Worm (Caenorhabditis elegans): Measurements from ENCODE around the gene F26G1.15.

Gene F26G1.15

ce11 chrII:4791272-4791671 is 1.2 kb downstream of the F26G1.15 start, which contains the start of gene F26G1.1:
F26G1.1 (plus strand) TSS chrII:4791618.
- TF ChIP-seq mxl-3 (GFP tag; optimal IDR thresholded peaks at IDR 0.05) = no peak
- no peak for TF ChIP-seq ceh-20 (GFP tag; IDR thresholded peaks at IDR 0.05)
- no peak for TF ChIP-seq tag-97 (GFP tag; IDR thresholded peaks at IDR 0.05)
- peak; percentile 91 for TF ChIP-seq ZK337.2 (GFP tag; IDR thresholded peaks at IDR 0.05)
- TF ChIP-seq lin-29 (GFP tag; IDR thresholded peaks at IDR 0.05) = no peak
- no peak for TF ChIP-seq nhr-77 (tag; optimal IDR thresholded peaks at IDR 0.05)
- TF ChIP-seq T20F7.1 (GFP tag; optimal IDR thresholded peaks at IDR 0.05) = no peak
- no peak for TF ChIP-seq unc-62 (GFP tag; optimal IDR thresholded peaks at IDR 0.05 in 1 of 2)
- no peak for TF ChIP-seq unc-62 (tag; optimal IDR thresholded peaks at IDR 0.05)
- TF ChIP-seq Y75B8A.6 (GFP tag; IDR thresholded peaks at IDR 0.05) = no peak
- TF ChIP-seq daf-12 (tag; optimal IDR thresholded peaks at IDR 0.05) = no peak
- no peak for TF ChIP-seq nhr-111 (GFP tag; optimal IDR thresholded peaks at IDR 0.05)
- no peak for TF ChIP-seq pqm-1 (tag; optimal IDR thresholded peaks at IDR 0.05)
- TF ChIP-seq hlh-11 (tag; optimal IDR thresholded peaks at IDR 0.05) = no peak
- TF ChIP-seq F26F4.8 (GFP tag; conservative IDR thresholded peaks at IDR 0.05) = no peak
- no peak for TF ChIP-seq ceh-82 (tag; optimal IDR thresholded peaks at IDR 0.05)
- no peak for TF ChIP-seq dmd-8 (GFP tag; IDR thresholded peaks at IDR 0.05)
- no peak for TF ChIP-seq sdz-12 (GFP tag; optimal IDR thresholded peaks at IDR 0.05)
- no peak for TF ChIP-seq D1046.2 (GFP tag; IDR thresholded peaks at IDR 0.05)
- no peak for TF ChIP-seq nhr-237 (tag; optimal IDR thresholded peaks at IDR 0.05)
- TF ChIP-seq lim-7 (GFP tag; IDR thresholded peaks at IDR 0.05) = no peak
- no peak for TF ChIP-seq jun-1 (tag; optimal IDR thresholded peaks at IDR 0.05)
- no peak for TF ChIP-seq lsy-2 (tag; optimal IDR thresholded peaks at IDR 0.05)
- TF ChIP-seq ztf-7 (tag; optimal IDR thresholded peaks at IDR 0.05) = no peak
- no peak for TF ChIP-seq arid-1 (GFP tag; conservative IDR thresholded peaks at IDR 0.05)
- no peak for TF ChIP-seq Y105C5A.15 (GFP tag; IDR thresholded peaks at IDR 0.05)
- no peak for TF ChIP-seq zfp-2 (tag; optimal IDR thresholded peaks at IDR 0.05)
- TF ChIP-seq F10B5.3 (tag; optimal IDR thresholded peaks at IDR 0.05) = no peak
- no peak for TF ChIP-seq hlh-30 (tag; optimal IDR thresholded peaks at IDR 0.05; ENCODE audit: insufficient read depth)
- TF ChIP-seq nhr-11 (tag; optimal IDR thresholded peaks at IDR 0.05) = no peak
- no peak for TF ChIP-seq mxl-2 (GFP tag; conservative IDR thresholded peaks at IDR 0.05)
- no peak for TF ChIP-seq skn-1 (tag; optimal IDR thresholded peaks at IDR 0.05)
- TF ChIP-seq nhr-42 (GFP tag; IDR thresholded peaks at IDR 0.05) = no peak
- TF ChIP-seq fos-1 (tag; optimal IDR thresholded peaks at IDR 0.05) = no peak
- TF ChIP-seq egl-27 (tag; optimal IDR thresholded peaks at IDR 0.05) = no peak
- peak; percentile 68 for TF ChIP-seq lin-38 (GFP tag; IDR thresholded peaks at IDR 0.05)
- no peak for TF ChIP-seq ama-1 (optimal IDR thresholded peaks at IDR 0.05)
- TF ChIP-seq unc-39 (tag; optimal IDR thresholded peaks at IDR 0.05) = no peak
- peak; percentile 33 for TF ChIP-seq F49E8.2 (tag; optimal IDR thresholded peaks at IDR 0.05; ENCODE audit: borderline replicate concordance)
- TF ChIP-seq Y48G9A.11 (GFP tag; IDR thresholded peaks at IDR 0.05) = peak; percentile 91
- no peak for TF ChIP-seq egl-43 (GFP tag; IDR thresholded peaks at IDR 0.05)
- TF ChIP-seq rbr-2 (tag; optimal IDR thresholded peaks at IDR 0.05) = peak; percentile 6
- no peak for TF ChIP-seq ceh-28 (tag; optimal IDR thresholded peaks at IDR 0.05)
- no peak for TF ChIP-seq dve-1 (tag; optimal IDR thresholded peaks at IDR 0.05; ENCODE audit: insufficient read depth)
- TF ChIP-seq hif-1 (tag; optimal IDR thresholded peaks at IDR 0.05) = peak in 1 of 2 experiments; percentile 87
- no peak for TF ChIP-seq saeg-2 (GFP tag; IDR thresholded peaks at IDR 0.05)
- no peak for TF ChIP-seq attf-4 (tag; optimal IDR thresholded peaks at IDR 0.05)
- peak; percentile 38 for TF ChIP-seq aha-1 (tag)
- TF ChIP-seq mep-1 (tag; optimal IDR thresholded peaks at IDR 0.05) = no peak
- TF ChIP-seq aly-2 (tag; optimal IDR thresholded peaks at IDR 0.05) = no peak
- no peak for TF ChIP-seq ceh-62 (tag; optimal IDR thresholded peaks at IDR 0.05)
- no peak for TF ChIP-seq lin-15B (tag; optimal IDR thresholded peaks at IDR 0.05)
- no peak for TF ChIP-seq pha-4 (GFP tag; IDR thresholded peaks at IDR 0.05)
- no peak for TF ChIP-seq pha-4 (tag; optimal IDR thresholded peaks at IDR 0.05)
